Worm (Caenorhabditis elegans) whole organism, mixed stage, embryonic: Measurements from ENCODE around the gene ncap-1.

Source experiments
- blmp-1 ChIP-seq: fragments of 150-350 bp; optimal IDR thresholded peaks from 2 replicates; lab custom pipeline; 2014; ENCODE audit warnings: missing biosample characterization, missing genetic modification characterization
- ceh-43 ChIP-seq: fragments of 200-800 bp; sonication (Bioruptor generic); optimal IDR thresholded peaks from 2 replicates; lab custom pipeline; 2018; ENCODE audit warnings: mild to moderate bottlenecking, missing genetic modification characterization, moderate library complexity, missing compliant biosample characterization
- ces-1 ChIP-seq: fragments of 150-350 bp; optimal IDR thresholded peaks from 2 replicates; lab custom pipeline; 2014; ENCODE audit warnings: missing biosample characterization, missing genetic modification reagents, missing genetic modification characterization
- elt-3 ChIP-seq: fragments of 150-350 bp; optimal IDR thresholded peaks from 2 replicates; lab custom pipeline; 2014; ENCODE audit warnings: missing biosample characterization, missing genetic modification characterization
- lin-13 ChIP-seq: fragments of 150-350 bp; optimal IDR thresholded peaks from 2 replicates; lab custom pipeline; 2014; ENCODE audit warnings: missing biosample characterization, missing genetic modification characterization
- lsy-2 ChIP-seq: fragments of 150-350 bp; optimal IDR thresholded peaks from 2 replicates; lab custom pipeline; 2014; ENCODE audit warnings: missing biosample characterization, missing genetic modification characterization
- mab-5 ChIP-seq: fragments of 150-350 bp; optimal IDR thresholded peaks from 2 replicates; lab custom pipeline; 2014; ENCODE audit warnings: missing biosample characterization, missing genetic modification characterization
- nhr-12 ChIP-seq: fragments of 150-350 bp; optimal IDR thresholded peaks from 2 replicates; lab custom pipeline; 2014; ENCODE audit warnings: missing biosample characterization, missing genetic modification characterization
- nhr-237 ChIP-seq: fragments of 150-350 bp; optimal IDR thresholded peaks from 2 replicates; lab custom pipeline; 2014; ENCODE audit warnings: missing biosample characterization, missing genetic modification characterization
- nhr-28 ChIP-seq: fragments of 150-350 bp; optimal IDR thresholded peaks from 2 replicates; lab custom pipeline; 2014; ENCODE audit warnings: missing biosample characterization, missing genetic modification characterization
- nhr-76 ChIP-seq: sonication (generic microtip); optimal IDR thresholded peaks from 2 replicates; lab custom pipeline; 2017; ENCODE audit warnings: missing biosample characterization, missing genetic modification characterization
- unc-39 ChIP-seq: fragments of 150-350 bp; optimal IDR thresholded peaks from 2 replicates; lab custom pipeline; 2014; ENCODE audit warnings: missing biosample characterization, missing genetic modification characterization
- ztf-11 ChIP-seq: fragments of 150-350 bp; optimal IDR thresholded peaks from 2 replicates; lab custom pipeline; 2014; ENCODE audit warnings: missing biosample characterization, missing genetic modification characterization

ce11 chrII:2864229-2864628, 54.9 kb downstream of the ncap-1 start, which contains the start of gene Y110A2AL.5:
- no peak for TF ChIP-seq ces-1 (GFP tag; lab: Kevin White, UChicago)
- no peak for TF ChIP-seq blmp-1
- no peak for TF ChIP-seq unc-39 (tag; lab: Kevin White, UChicago)
- TF ChIP-seq nhr-28 (tag; lab: Kevin White, UChicago), result no peak
- TF ChIP-seq nhr-76 (tag; lab: Kevin White, UChicago), result no peak
- no peak for TF ChIP-seq elt-3 (tag; lab: Kevin White, UChicago)
- TF ChIP-seq mab-5, result no peak
- no peak for TF ChIP-seq lsy-2 (tag; lab: Kevin White, UChicago)
- no peak for TF ChIP-seq ceh-43 (GFP tag; lab: Kevin White, UChicago)
- TF ChIP-seq ztf-11 (tag; lab: Kevin White, UChicago), result no peak
- TF ChIP-seq nhr-12, result no peak
- TF ChIP-seq nhr-237 (tag; lab: Kevin White, UChicago), result no peak
- TF ChIP-seq lin-13 (tag; lab: Kevin White, UChicago), result no peak
